Fruit fly (Drosophila melanogaster) whole organism, embryonic: Measurements from ENCODE around the gene ldbr.

Source experiments
- Blimp-1 ChIP-seq: fragments of 200-800 bp; sonication (Bioruptor generic); optimal IDR thresholded peaks from 3 replicates; lab custom pipeline; 2018; ENCODE audit warnings: missing biosample characterization, missing genetic modification characterization, mild to moderate bottlenecking, moderate library complexity, missing genetic modification reagents
- CG10366 ChIP-seq: fragments of 200-800 bp; sonication (Bioruptor generic); IDR thresholded peaks from 2 replicates; pipeline ENCODE4 v1.3.6; 2022; ENCODE audit warnings: missing biosample characterization, missing genetic modification characterization
- CG10565 ChIP-seq: fragments of 200-800 bp; sonication (Bioruptor generic); optimal IDR thresholded peaks from 3 replicates; lab custom pipeline; 2016; ENCODE audit warnings: missing biosample characterization, mild to moderate bottlenecking, missing genetic modification characterization
- CG11398 ChIP-seq: fragments of 200-800 bp; sonication (Bioruptor generic); optimal IDR thresholded peaks from 2 replicates; lab custom pipeline; 2016; ENCODE audit warnings: missing biosample characterization, missing genetic modification characterization
- CG11504 ChIP-seq: fragments of 200-800 bp; sonication (Bioruptor generic); optimal IDR thresholded peaks from 3 replicates; lab custom pipeline; 2019; ENCODE audit warnings: missing biosample characterization, mild to moderate bottlenecking, missing genetic modification characterization, moderate library complexity
- CG11695 ChIP-seq: fragments of 200-800 bp; sonication (Bioruptor generic); IDR thresholded peaks from 3 replicates; pipeline ENCODE4 v1.3.6; 2022; ENCODE audit warnings: missing biosample characterization, missing genetic modification characterization
- CG12942 ChIP-seq: fragments of 200-800 bp; sonication (Bioruptor generic); optimal IDR thresholded peaks from 3 replicates; lab custom pipeline; 2016; ENCODE audit warnings: missing biosample characterization, missing genetic modification characterization
- CG14860 ChIP-seq: fragments of 200-800 bp; sonication (Bioruptor generic); IDR thresholded peaks from 3 replicates; pipeline ENCODE4 v1.3.6; 2022; ENCODE audit warnings: missing biosample characterization, missing genetic modification characterization; ENCODE audit not compliant: partially characterized antibody
- CG14965 ChIP-seq: fragments of 200-800 bp; sonication (Bioruptor generic); optimal IDR thresholded peaks from 2 replicates; lab custom pipeline; 2016; ENCODE audit warnings: missing biosample characterization, missing genetic modification characterization, borderline replicate concordance
- CG1529 ChIP-seq: fragments of 200-800 bp; sonication (Bioruptor generic); optimal IDR thresholded peaks from 3 replicates; lab custom pipeline; 2018; ENCODE audit warnings: missing biosample characterization, missing genetic modification characterization
- CG16815 ChIP-seq: fragments of 200-800 bp; sonication (Bioruptor generic); optimal IDR thresholded peaks from 3 replicates; lab custom pipeline; 2017; ENCODE audit warnings: missing biosample characterization, mild to moderate bottlenecking, missing genetic modification characterization
- CG18262 ChIP-seq: fragments of 200-800 bp; optimal IDR thresholded peaks from 3 replicates; lab custom pipeline; 2019; ENCODE audit warnings: missing biosample characterization, mild to moderate bottlenecking, missing genetic modification characterization, moderate library complexity
- CG2116 ChIP-seq: fragments of 200-800 bp; sonication (Bioruptor generic); optimal IDR thresholded peaks from 3 replicates; lab custom pipeline; 2018; ENCODE audit warnings: missing biosample characterization, mild to moderate bottlenecking, missing genetic modification characterization
- CG6175 ChIP-seq: fragments of 200-800 bp; sonication (Bioruptor generic); IDR thresholded peaks from 3 replicates; pipeline ENCODE4 v1.3.6; 2022; ENCODE audit warnings: missing biosample characterization, missing genetic modification characterization
- CG8924 ChIP-seq: fragments of 200-800 bp; optimal IDR thresholded peaks from 3 replicates; lab custom pipeline; 2019; ENCODE audit warnings: missing biosample characterization, mild to moderate bottlenecking, missing genetic modification characterization, moderate library complexity
- Chrac-16 ChIP-seq: fragments of 200-800 bp; sonication (Bioruptor generic); optimal IDR thresholded peaks from 3 replicates; lab custom pipeline; 2016; ENCODE audit warnings: missing biosample characterization, missing genetic modification characterization
- D19A ChIP-seq: fragments of 200-800 bp; optimal IDR thresholded peaks from 3 replicates; lab custom pipeline; 2019; ENCODE audit warnings: missing biosample characterization, mild to moderate bottlenecking, missing genetic modification characterization, moderate library complexity
- Dfd ChIP-seq, 2 experiments: fragments of >200 bp; optimal IDR thresholded peaks; 2 replicates each; lab custom pipeline; 2017; ENCODE audit warnings: missing biosample characterization in 2 of 2, missing genetic modification characterization in 2 of 2
- Drgx ChIP-seq: fragments of 200-800 bp; sonication (Bioruptor generic); IDR thresholded peaks from 2 replicates; pipeline ENCODE4 v1.3.6; 2022; ENCODE audit warnings: missing biosample characterization, missing genetic modification characterization
- Ets65A ChIP-seq: fragments of 200-800 bp; sonication (Bioruptor generic); peaks from one replicate; lab custom pipeline; 2016; ENCODE audit warnings: missing biosample characterization, missing genetic modification characterization
- Gug ChIP-seq: fragments of 200-800 bp; sonication (Bioruptor generic); IDR thresholded peaks from 4 replicates; pipeline ENCODE4 v1.3.6; 2022; ENCODE audit warnings: missing biosample characterization, missing genetic modification characterization
- H2.0 ChIP-seq: fragments of 200-800 bp; sonication (Bioruptor generic); IDR thresholded peaks from 2 replicates; pipeline ENCODE4 v1.3.6; 2022; ENCODE audit warnings: missing biosample characterization, missing genetic modification characterization
- Hmx ChIP-seq: fragments of 200-800 bp; sonication (Bioruptor generic); optimal IDR thresholded peaks from 2 replicates; lab custom pipeline; 2016; ENCODE audit warnings: missing biosample characterization, missing genetic modification characterization
- Lhr ChIP-seq: fragments of 200-800 bp; sonication (Bioruptor generic); optimal IDR thresholded peaks from 3 replicates; lab custom pipeline; 2017; ENCODE audit warnings: mild to moderate bottlenecking, missing biosample characterization, missing genetic modification reagents, missing genetic modification characterization
- Lpt ChIP-seq: fragments of >200 bp; optimal IDR thresholded peaks from 2 replicates; lab custom pipeline; 2018; ENCODE audit warnings: missing biosample characterization, missing genetic modification characterization
- Meics ChIP-seq: fragments of 200-800 bp; sonication (Bioruptor generic); optimal IDR thresholded peaks from 2 replicates; lab custom pipeline; 2017; ENCODE audit warnings: missing biosample characterization, mild to moderate bottlenecking, missing genetic modification characterization
- Myb ChIP-seq: fragments of 200-800 bp; sonication (Bioruptor generic); optimal IDR thresholded peaks from 2 replicates; lab custom pipeline; 2016; ENCODE audit warnings: missing biosample characterization, missing genetic modification characterization
- Neu2 ChIP-seq: fragments of 200-800 bp; sonication (Bioruptor generic); optimal IDR thresholded peaks from 3 replicates; lab custom pipeline; 2016; ENCODE audit warnings: missing biosample characterization, missing genetic modification characterization, borderline replicate concordance
- Nf-YC ChIP-seq: fragments of 200-800 bp; optimal IDR thresholded peaks from 3 replicates; lab custom pipeline; 2019; ENCODE audit warnings: missing biosample characterization, mild to moderate bottlenecking, missing genetic modification characterization, moderate library complexity
- Rfx ChIP-seq: fragments of 200-800 bp; sonication (Bioruptor generic); IDR thresholded peaks from 2 replicates; pipeline ENCODE4 v1.3.6; 2022; ENCODE audit warnings: missing biosample characterization, missing genetic modification characterization
- Ssrp ChIP-seq: fragments of 200-800 bp; sonication (Bioruptor generic); optimal IDR thresholded peaks from 2 replicates; lab custom pipeline; 2018; ENCODE audit warnings: missing biosample characterization, mild to moderate bottlenecking, missing genetic modification characterization, moderate library complexity
- Trl ChIP-seq, 3 experiments: fragments of >200 bp in 2 of 3; fragments of 200-800 bp in 1 of 3; sonication (Bioruptor generic) in 1 of 3; optimal IDR thresholded peaks; 2 replicates in 1 of 3; 3 replicates in 2 of 3; lab custom pipeline; 2016 to 2017; ENCODE audit warnings: missing biosample characterization in 1 of 3, missing genetic modification characterization in 1 of 3
- Usf ChIP-seq: fragments of 200-800 bp; sonication (Bioruptor generic); optimal IDR thresholded peaks from 2 replicates; lab custom pipeline; 2017; ENCODE audit warnings: missing genotype, missing biosample characterization, missing genetic modification characterization
- al ChIP-seq: fragments of 200-800 bp; sonication (Bioruptor generic); IDR thresholded peaks from 2 replicates; pipeline ENCODE4 v1.3.6; 2022; ENCODE audit warnings: missing biosample characterization, missing genetic modification characterization
- amos ChIP-seq: fragments of 200-800 bp; sonication (Bioruptor generic); IDR thresholded peaks from 2 replicates; pipeline ENCODE4 v1.3.6; 2022; ENCODE audit warnings: missing biosample characterization, missing genetic modification characterization; ENCODE audit not compliant: partially characterized antibody
- bigmax ChIP-seq: fragments of 200-800 bp; sonication (Bioruptor generic); optimal IDR thresholded peaks from 2 replicates; lab custom pipeline; 2018; ENCODE audit warnings: missing biosample characterization, mild to moderate bottlenecking, missing genetic modification characterization
- cad ChIP-seq: fragments of >200 bp; optimal IDR thresholded peaks from 2 replicates; lab custom pipeline; 2017; ENCODE audit warnings: missing biosample characterization, missing genetic modification characterization
- ci ChIP-seq: fragments of 200-800 bp; sonication (Bioruptor generic); IDR thresholded peaks from 3 replicates; pipeline ENCODE4 v1.3.6; 2022; ENCODE audit warnings: missing biosample characterization, missing genetic modification characterization
- exex ChIP-seq: fragments of 200-800 bp; sonication (Bioruptor generic); optimal IDR thresholded peaks from 4 replicates; lab custom pipeline; 2018; ENCODE audit warnings: missing biosample characterization, mild to moderate bottlenecking, missing genetic modification characterization, moderate library complexity
- fd64A ChIP-seq: fragments of 200-800 bp; sonication (Bioruptor generic); optimal IDR thresholded peaks from 3 replicates; lab custom pipeline; 2018; ENCODE audit warnings: missing biosample characterization, mild to moderate bottlenecking, missing genetic modification characterization
- hth ChIP-seq: fragments of >200 bp; optimal IDR thresholded peaks from 2 replicates; lab custom pipeline; 2017; ENCODE audit warnings: inconsistent platforms
- jing ChIP-seq: fragments of 200-800 bp; sonication (Bioruptor generic); optimal IDR thresholded peaks from 2 replicates; lab custom pipeline; 2018; ENCODE audit warnings: missing biosample characterization, mild to moderate bottlenecking, missing genetic modification characterization
- kni ChIP-seq: fragments of 200-800 bp; sonication (Bioruptor generic); optimal IDR thresholded peaks from 3 replicates; lab custom pipeline; 2017; ENCODE audit warnings: mild to moderate bottlenecking, missing biosample characterization, missing genetic modification reagents, missing genetic modification characterization
- lmd ChIP-seq: fragments of 200-800 bp; sonication (Bioruptor generic); IDR thresholded peaks from 2 replicates; pipeline ENCODE4 v1.3.6; 2022; ENCODE audit warnings: missing biosample characterization, missing genetic modification characterization
- ranshi ChIP-seq: fragments of 200-800 bp; sonication (Bioruptor generic); IDR thresholded peaks from 2 replicates; pipeline ENCODE4 v1.3.6; 2022; ENCODE audit warnings: missing biosample characterization, missing genetic modification characterization
- rib ChIP-seq: fragments of 200-800 bp; sonication (Bioruptor generic); IDR thresholded peaks from 2 replicates; pipeline ENCODE4 v1.3.6; 2022; ENCODE audit warnings: missing biosample characterization, missing genetic modification characterization
- row ChIP-seq: fragments of 200-800 bp; sonication (Bioruptor generic); IDR thresholded peaks from 3 replicates; pipeline ENCODE4 v1.3.6; 2022; ENCODE audit warnings: missing biosample characterization, missing genetic modification characterization
- sna ChIP-seq: fragments of 200-800 bp; sonication (Bioruptor generic); IDR thresholded peaks from 2 replicates; pipeline ENCODE4 v1.3.6; 2022; ENCODE audit warnings: missing biosample characterization, missing genetic modification characterization; ENCODE audit not compliant: partially characterized antibody
- sqz ChIP-seq: fragments of 200-800 bp; sonication (Bioruptor generic); optimal IDR thresholded peaks from 3 replicates; lab custom pipeline; 2018; ENCODE audit warnings: missing biosample characterization, mild to moderate bottlenecking, missing genetic modification characterization
- stc ChIP-seq: fragments of 200-800 bp; sonication (Bioruptor generic); IDR thresholded peaks from 2 replicates; pipeline ENCODE4 v1.3.6; 2022; ENCODE audit warnings: missing biosample characterization, missing genetic modification characterization
- tin ChIP-seq: fragments of 200-800 bp; sonication (Bioruptor generic); optimal IDR thresholded peaks from 3 replicates; lab custom pipeline; 2016; ENCODE audit warnings: missing biosample characterization, missing genetic modification characterization
- tll ChIP-seq, 2 experiments: fragments of 200-800 bp in 1 of 2; fragments of >200 bp in 1 of 2; sonication (Bioruptor generic) in 1 of 2; optimal IDR thresholded peaks; 2 replicates each; lab custom pipeline; 2017 to 2019; ENCODE audit warnings: missing biosample characterization in 2 of 2, missing genetic modification characterization in 2 of 2, mild to moderate bottlenecking in 1 of 2, moderate library complexity in 1 of 2

ldbr gene

dm6 chr3L:8110171-8110570 lies 11.5 kb upstream of the ldbr start, which contains the start of gene Nulp1 (continued):
- TF ChIP-seq row (peak; percentile 43; the same call in 1 of the 3 replicates), Gug (GFP tag; lab: Robert Waterston, UW) (no peak), CG18262 (tag; lab: Kevin White, UChicago) (no peak), sna (GFP tag; lab: Robert Waterston, UW) (no peak), rib (GFP tag; lab: Robert Waterston, UW) (peak; percentile 57; the same call in 1 of the 2 replicates), fd64A (GFP tag; lab: Kevin White, UChicago) (no peak), CG11398 (GFP tag; lab: Kevin White, UChicago) (no peak), Ets65A (GFP tag; lab: Kevin White, UChicago) (peak; percentile 94), bigmax (no peak), tin (GFP tag; lab: Kevin White, UChicago) (no peak), Hmx (GFP tag; lab: Kevin White, UChicago) (no peak), Blimp-1 (peak; percentile 84), CG14860 (GFP tag; lab: Robert Waterston, UW) (no peak), CG14965 (GFP tag; lab: Kevin White, UChicago) (no peak), tll (GFP tag; optimal IDR thresholded peaks at IDR 0.05; lab: Kevin White, UChicago) (no peak), Usf (GFP tag; lab: Kevin White, UChicago) (no peak), Myb (GFP tag; lab: Kevin White, UChicago) (peak; percentile 37), ranshi (GFP tag; lab: Robert Waterston, UW) (no peak), Neu2 (GFP tag; lab: Kevin White, UChicago) (no peak), exex (no peak), sqz (GFP tag; lab: Kevin White, UChicago) (peak; percentile 85), stc (GFP tag; lab: Robert Waterston, UW) (no peak), Dfd (GFP tag; optimal IDR thresholded peaks at IDR 0.05; lab: Kevin White, UChicago) (no peak), CG6175 (GFP tag; lab: Robert Waterston, UW) (no peak), cad (GFP tag; lab: Kevin White, UChicago) (no peak), jing (GFP tag; lab: Kevin White, UChicago) (no peak), Chrac-16 (GFP tag; lab: Kevin White, UChicago) (no peak), lmd (no peak; the same call in 1 of the 2 replicates), Drgx (GFP tag; lab: Robert Waterston, UW) (no peak), hth (no peak), CG1529 (GFP tag; lab: Kevin White, UChicago) (no peak), CG10565 (no peak), CG8924 (tag; lab: Kevin White, UChicago) (no peak), Meics (GFP tag; lab: Kevin White, UChicago) (peak; percentile 10), Lhr (GFP tag; lab: Kevin White, UChicago) (peak; percentile 11), CG11695 (GFP tag; lab: Robert Waterston, UW) (no peak), ci (GFP tag; lab: Robert Waterston, UW) (peak; percentile 85), Ssrp (no peak), kni (no peak), Lpt (no peak), CG16815 (GFP tag; lab: Kevin White, UChicago) (no peak), Rfx (GFP tag; lab: Robert Waterston, UW) (peak; percentile 69), al (GFP tag; lab: Robert Waterston, UW) (no peak), Trl (optimal IDR thresholded peaks at IDR 0.05; lab: Kevin White, UChicago) (no peak), Trl (GFP tag; optimal IDR thresholded peaks at IDR 0.05; lab: Kevin White, UChicago) (peak; percentile 34), CG10366 (GFP tag; lab: Robert Waterston, UW) (no peak), Nf-YC (tag; lab: Kevin White, UChicago) (no peak), amos (peak; percentile 16; the same call in 1 of the 2 replicates), CG11504 (no peak), CG12942 (no peak), CG2116 (GFP tag; lab: Kevin White, UChicago) (peak; percentile 55), H2.0 (GFP tag; lab: Robert Waterston, UW) (no peak), D19A (tag; lab: Kevin White, UChicago) (no peak)
